Worm (Caenorhabditis elegans): Measurements from ENCODE around the gene T01E8.1.

Gene T01E8.1

DNA sequence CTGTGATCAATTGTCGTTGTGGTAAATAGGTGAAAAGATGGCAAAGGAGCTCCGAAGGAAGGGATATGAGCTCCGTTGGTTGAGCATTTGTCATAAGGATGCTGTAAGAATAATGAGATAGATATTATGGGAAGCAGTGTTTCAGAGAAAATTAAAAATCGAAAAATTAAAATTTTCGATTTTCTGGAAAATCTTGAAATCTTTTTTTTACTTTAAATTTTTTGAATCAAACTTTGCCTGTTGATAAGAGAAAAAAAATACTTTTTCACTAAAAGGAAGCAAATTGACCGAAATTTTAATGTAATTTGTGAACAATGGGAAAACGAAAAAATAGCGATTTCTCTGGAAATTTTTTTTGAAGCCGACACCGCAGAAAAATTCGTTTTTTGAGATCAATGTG, 33.1 kb downstream of the T01E8.1 start, which contains the start of gene mec-15:
TSS of gene mec-15 (minus strand) at position 101 of the 400 bp plus-strand sequence.
- TF ChIP-seq pag-3 (tag; optimal IDR thresholded peaks at IDR 0.05; ENCODE audit: borderline replicate concordance, insufficient read depth) (no peak), C34B4.2 (tag; optimal IDR thresholded peaks at IDR 0.05) (no peak), skn-1 (tag; optimal IDR thresholded peaks at IDR 0.05) (no peak), unc-62 (GFP tag; optimal IDR thresholded peaks at IDR 0.05) (no peak), unc-86 (tag; optimal IDR thresholded peaks at IDR 0.05) (no peak), lsy-2 (tag; optimal IDR thresholded peaks at IDR 0.05) (no peak), ces-1 (GFP tag; optimal IDR thresholded peaks at IDR 0.05) (no peak), nhr-84 (tag; optimal IDR thresholded peaks at IDR 0.05) (no peak), hpl-2 (GFP tag; optimal IDR thresholded peaks at IDR 0.05) (no peak), nhr-76 (tag; optimal IDR thresholded peaks at IDR 0.05) (no peak), ztf-4 (tag; optimal IDR thresholded peaks at IDR 0.05) (no peak)

DNA sequence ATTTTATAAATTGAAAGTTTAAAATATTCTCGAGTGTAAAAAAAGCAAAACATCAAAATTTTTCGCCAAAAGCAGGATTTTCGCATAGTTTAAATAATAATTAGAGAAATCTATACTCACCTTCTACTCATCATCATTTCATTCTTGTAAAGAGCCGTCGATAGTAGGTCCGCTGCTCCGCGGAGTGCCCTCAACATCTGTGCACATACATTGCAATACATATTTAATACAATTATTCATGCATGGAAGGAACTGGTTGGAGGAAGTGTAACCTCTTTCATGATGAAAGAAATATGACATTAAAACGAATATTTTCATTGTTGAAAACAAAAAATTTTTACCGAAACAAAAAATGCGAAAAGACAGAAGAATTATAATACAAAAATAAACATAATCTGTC, 35.8 kb downstream of the T01E8.1 start, which contains the start of gene mrps-14:
TSS of gene mrps-14 (minus strand) at position 197 of the 400 bp plus-strand sequence.
- TF ChIP-seq mdl-1 (tag; optimal IDR thresholded peaks at IDR 0.05) (no peak), aly-2 (tag; optimal IDR thresholded peaks at IDR 0.05) (no peak), nhr-20 (tag; optimal IDR thresholded peaks at IDR 0.05) (no peak), fkh-8 (tag; optimal IDR thresholded peaks at IDR 0.05) (no peak), unc-98 (GFP tag; IDR thresholded peaks at IDR 0.05) (no peak), ceh-82 (tag; optimal IDR thresholded peaks at IDR 0.05) (no peak), vab-15 (tag; optimal IDR thresholded peaks at IDR 0.05) (no peak), sox-4 (tag; optimal IDR thresholded peaks at IDR 0.05) (no peak), sptf-1 (tag; optimal IDR thresholded peaks at IDR 0.05) (no peak), pag-3 (tag; optimal IDR thresholded peaks at IDR 0.05; ENCODE audit: borderline replicate concordance, insufficient read depth) (no peak), nhr-19 (GFP tag; conservative IDR thresholded peaks at IDR 0.05) (no peak), C16A3.4 (tag; optimal IDR thresholded peaks at IDR 0.05) (no peak), lin-39 (tag; optimal IDR thresholded peaks at IDR 0.05) (no peak), egl-27 (tag; optimal IDR thresholded peaks at IDR 0.05) (no peak), Y116A8C.19 (tag; optimal IDR thresholded peaks at IDR 0.05; ENCODE audit: borderline replicate concordance) (no peak), mab-9 (GFP tag; IDR thresholded peaks at IDR 0.05) (no peak), lir-3 (tag; optimal IDR thresholded peaks at IDR 0.05; ENCODE audit: poor library complexity) (no peak), pax-3 (tag; optimal IDR thresholded peaks at IDR 0.05) (no peak), zip-4 (GFP tag; optimal IDR thresholded peaks at IDR 0.05) (no peak), fos-1 (tag; optimal IDR thresholded peaks at IDR 0.05) (no peak)

DNA sequence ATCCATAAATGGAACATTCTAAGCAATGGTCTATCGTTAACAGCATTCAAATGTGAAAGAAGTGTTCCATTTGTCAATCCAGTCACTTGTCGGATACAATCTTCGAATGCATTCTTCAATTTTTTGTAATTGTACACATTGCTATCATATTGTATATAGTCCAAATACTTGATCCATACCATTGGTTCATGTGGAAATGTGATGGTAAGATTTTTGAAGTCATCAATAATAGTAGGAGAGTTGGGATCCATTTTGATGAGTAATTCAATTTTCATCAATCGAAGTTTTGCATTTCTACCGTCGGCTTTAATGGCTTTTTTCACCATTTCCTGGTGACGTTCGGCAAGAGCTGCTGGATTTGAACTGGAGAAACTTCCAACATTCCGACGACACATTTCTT, 39.1 kb downstream of the T01E8.1 start:
- TF ChIP-seq lin-15B (tag; optimal IDR thresholded peaks at IDR 0.05) (no peak), pqm-1 (tag; optimal IDR thresholded peaks at IDR 0.05) (no peak), nhr-19 (GFP tag; conservative IDR thresholded peaks at IDR 0.05) (no peak), lsy-2 (tag; optimal IDR thresholded peaks at IDR 0.05) (no peak), snu-23 (GFP tag; optimal IDR thresholded peaks at IDR 0.05) (no peak), nhr-11 (tag; optimal IDR thresholded peaks at IDR 0.05) (no peak), egl-27 (tag; optimal IDR thresholded peaks at IDR 0.05) (no peak), isw-1 (GFP tag; IDR thresholded peaks at IDR 0.05) (no peak), hpl-2 (GFP tag; optimal IDR thresholded peaks at IDR 0.05) (no peak), pax-3 (tag; optimal IDR thresholded peaks at IDR 0.05) (no peak), unc-130 (tag; optimal IDR thresholded peaks at IDR 0.05) (no peak), dsc-1 (tag; optimal IDR thresholded peaks at IDR 0.05) (no peak), swsn-7 (tag; optimal IDR thresholded peaks at IDR 0.05) (no peak), grh-1 (GFP tag; IDR thresholded peaks at IDR 0.05) (no peak), lin-14 (GFP tag; optimal IDR thresholded peaks at IDR 0.05) (no peak), elt-3 (tag; optimal IDR thresholded peaks at IDR 0.05) (no peak)

Measured in whole organism, L1 larva.